Fruit fly (Drosophila melanogaster) whole organism, adult: Measurements from ENCODE around the gene mRpL37.

ENCODE experiments used
- CG12768 ChIP-seq: fragments of 200-800 bp; sonication (Bioruptor generic); optimal IDR thresholded peaks from 2 replicates; lab custom pipeline; 2017; ENCODE audit warnings: missing biosample characterization, missing genetic modification characterization, mild to moderate bottlenecking, moderate library complexity, missing genetic modification reagents
- CG33017 ChIP-seq: fragments of 200-800 bp; sonication (Bioruptor generic); optimal IDR thresholded peaks from 2 replicates; lab custom pipeline; 2018; ENCODE audit warnings: missing biosample characterization, mild to moderate bottlenecking, missing genetic modification characterization, moderate library complexity
- CG7045 ChIP-seq: fragments of 200-800 bp; sonication (Bioruptor generic); optimal IDR thresholded peaks from 2 replicates; lab custom pipeline; 2017; ENCODE audit warnings: missing biosample characterization, mild to moderate bottlenecking, missing genetic modification characterization
- Hr96 ChIP-seq: fragments of 200-800 bp; sonication (Bioruptor generic); optimal IDR thresholded peaks from 2 replicates; lab custom pipeline; 2016; ENCODE audit warnings: missing biosample characterization, missing genetic modification characterization
- kay ChIP-seq: fragments of 200-800 bp; sonication (Bioruptor generic); peaks from one replicate; lab custom pipeline; 2016; ENCODE audit warnings: missing biosample characterization, missing genetic modification characterization, borderline replicate concordance
- ovo ChIP-seq: fragments of 200-800 bp; sonication (Bioruptor generic); optimal IDR thresholded peaks from 2 replicates; lab custom pipeline; 2016; ENCODE audit warnings: missing biosample characterization, missing genetic modification characterization

DNA sequence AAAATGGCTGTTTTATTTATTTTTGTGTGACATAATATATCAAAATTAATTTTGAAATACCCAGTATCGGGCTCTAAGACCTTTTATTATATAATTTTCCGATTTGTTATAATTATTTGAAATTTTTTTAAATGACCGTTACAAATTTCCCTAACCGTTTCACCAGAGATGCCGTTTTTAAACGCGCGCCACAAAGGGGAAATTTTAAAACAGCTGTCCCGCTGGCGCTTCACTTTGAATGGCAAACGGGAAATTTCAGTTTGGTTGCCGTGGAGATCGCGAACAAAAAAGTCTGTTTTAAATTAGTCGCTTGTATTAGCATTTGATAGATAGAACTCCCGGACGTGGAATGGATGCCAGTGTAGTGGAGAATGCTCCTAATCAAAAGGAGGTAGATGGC lies 31.1 kb upstream of the mRpL37 start, which contains the start of the genes CG14693 and TTLL15:
- TF ChIP-seq CG12768 (GFP tag; lab: Kevin White, UChicago) = no peak
- no peak for TF ChIP-seq CG7045
- TF ChIP-seq ovo (GFP tag; lab: Kevin White, UChicago) = no peak
- no peak for TF ChIP-seq CG33017 (tag; lab: Kevin White, UChicago)
- no peak for TF ChIP-seq Hr96 (GFP tag; lab: Kevin White, UChicago)
- peak; percentile 82 for TF ChIP-seq kay (GFP tag; lab: Kevin White, UChicago)
